Fruit fly (Drosophila melanogaster): ENCODE data around the gene CG6638.

dm6 chr3L:8543866-8544265 is 32.0 kb downstream of the CG6638 start:
- no peak for TF ChIP-seq psq (GFP tag; optimal IDR thresholded peaks at IDR 0.05)
- TF ChIP-seq Myc (optimal IDR thresholded peaks at IDR 0.05) = no peak
- TF ChIP-seq usp (GFP tag; optimal IDR thresholded peaks at IDR 0.05) = no peak
- TF ChIP-seq CrebA (GFP tag; optimal IDR thresholded peaks at IDR 0.05; ENCODE audit: borderline replicate concordance) = no peak
- TF ChIP-seq Sp1 (GFP tag; optimal IDR thresholded peaks at IDR 0.05) = no peak
- no peak for TF ChIP-seq pan (optimal IDR thresholded peaks at IDR 0.05)
- TF ChIP-seq OdsH (GFP tag; optimal IDR thresholded peaks at IDR 0.05) = no peak
- no peak for TF ChIP-seq Rel (GFP tag; optimal IDR thresholded peaks at IDR 0.05)
- no peak for TF ChIP-seq Rel (tag; optimal IDR thresholded peaks at IDR 0.05)
- TF ChIP-seq sv (GFP tag; optimal IDR thresholded peaks at IDR 0.05) = no peak
- no peak for TF ChIP-seq N (GFP tag; optimal IDR thresholded peaks at IDR 0.05)
- no peak for TF ChIP-seq Abd-B (GFP tag; optimal IDR thresholded peaks at IDR 0.05)
- no peak for TF ChIP-seq Hnf4 (GFP tag; optimal IDR thresholded peaks at IDR 0.05)
- no peak for TF ChIP-seq rgr (GFP tag; optimal IDR thresholded peaks at IDR 0.05)

All from whole organism, wandering third instar larva.